Worm (Caenorhabditis elegans) whole organism, mixed stage, embryonic: ENCODE results near the gene smg-8.

Source experiments
- cnd-1 ChIP-seq: fragments of 200-800 bp; sonication (Bioruptor generic); optimal IDR thresholded peaks from 2 replicates; lab custom pipeline; 2018; ENCODE audit warnings: mild to moderate bottlenecking, missing genetic modification characterization, missing compliant biosample characterization
- elt-1 ChIP-seq: sonication (generic microtip); optimal IDR thresholded peaks from 2 replicates; lab custom pipeline; 2017; ENCODE audit warnings: missing genetic modification characterization, mild to moderate bottlenecking, missing compliant biosample characterization, antibody characterized with exemption, moderate library complexity, borderline replicate concordance; ENCODE audit not compliant: insufficient read depth
- lin-32 ChIP-seq: fragments of 200-800 bp; sonication (Bioruptor generic); optimal IDR thresholded peaks from 2 replicates; lab custom pipeline; 2018; ENCODE audit warnings: mild to moderate bottlenecking, missing genetic modification characterization, missing compliant biosample characterization
- mab-5 ChIP-seq: fragments of 150-350 bp; optimal IDR thresholded peaks from 2 replicates; lab custom pipeline; 2014; ENCODE audit warnings: missing biosample characterization, missing genetic modification characterization
- pha-4 ChIP-seq: fragments of 150-350 bp; optimal IDR thresholded peaks from 2 replicates; lab custom pipeline; 2018; ENCODE audit warnings: missing biosample characterization, missing genetic modification reagents, missing genetic modification characterization

- no peak for TF ChIP-seq lin-32 (GFP tag; lab: Kevin White, UChicago)
- no peak for TF ChIP-seq pha-4 (tag; lab: Kevin White, UChicago)
- TF ChIP-seq cnd-1 (tag; lab: Kevin White, UChicago) = no peak
- TF ChIP-seq elt-1 = no peak
- TF ChIP-seq mab-5 (tag; lab: Kevin White, UChicago) = no peak
Measured at ce11 chrII:14483813-14484212, 42.6 kb downstream of the smg-8 start.
